Fruit fly (Drosophila melanogaster): Measurements from ENCODE around the gene Sugb.
A peak's percentile ranks its signal among the peaks of the same experiment; 100 is the strongest.

Gene Sugb

DNA sequence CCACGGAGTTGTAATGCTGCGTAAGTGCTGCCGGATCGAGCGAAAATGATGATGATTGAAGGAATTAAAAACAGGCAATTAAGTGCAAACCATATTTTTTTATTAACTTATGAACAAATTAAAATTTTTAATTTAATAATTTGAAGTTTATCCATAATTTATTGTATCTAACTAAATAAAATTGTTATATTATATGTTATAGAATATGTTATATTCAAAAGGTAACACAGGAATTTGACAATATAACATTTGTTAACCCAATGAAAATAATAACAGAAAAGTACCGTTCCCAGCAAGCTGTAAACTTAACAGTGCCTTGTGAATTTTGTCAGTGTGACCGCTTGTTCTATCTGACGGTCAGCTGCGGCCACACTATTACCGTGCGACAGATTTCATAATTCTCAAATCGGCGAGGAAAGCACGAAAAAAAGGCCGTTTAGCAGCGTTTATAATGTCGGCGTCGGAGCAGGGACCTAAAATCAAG, 24.9 kb downstream of the Sugb start, which contains the start of the genes Ccdc56 and mtTFB1:
Gene Ccdc56 (plus strand): TSS at position 347 of the 484 bp plus-strand sequence.
Gene mtTFB1 (plus strand): TSS at position 347 of the 484 bp plus-strand sequence.
- no peak for TF ChIP-seq Rfx (GFP tag; IDR thresholded peaks at IDR 0.05)
- peak; percentile 60 for TF ChIP-seq CG17186 (GFP tag; optimal IDR thresholded peaks at IDR 0.05)
- peak; percentile 2 for TF ChIP-seq CG13424 (tag; optimal IDR thresholded peaks at IDR 0.05)
- TF ChIP-seq CG17829 (tag; optimal IDR thresholded peaks at IDR 0.05): peak; percentile 17
- TF ChIP-seq phol (tag; optimal IDR thresholded peaks at IDR 0.05): peak; percentile 6
- no peak for TF ChIP-seq hkb (optimal IDR thresholded peaks at IDR 0.05)
- 0 out of 2 replicates have a peak, but pooled peaks have one; percentile 6 for TF ChIP-seq hkb (GFP tag; IDR thresholded peaks at IDR 0.05)
- peak; percentile 33 for TF ChIP-seq corto (GFP tag; optimal IDR thresholded peaks at IDR 0.05)
- 0 out of 3 replicates have a peak, but pooled peaks have one; percentile 39 for TF ChIP-seq ci (GFP tag; IDR thresholded peaks at IDR 0.05)
- peak; percentile 53 for TF ChIP-seq CG15514 (GFP tag; optimal IDR thresholded peaks at IDR 0.05)
- TF ChIP-seq ato (GFP tag; IDR thresholded peaks at IDR 0.05; ENCODE audit: partially characterized antibody): peak; percentile 22; the same call in 1 of the 2 replicates
- TF ChIP-seq dimm (GFP tag; IDR thresholded peaks at IDR 0.05): no peak
- peak; percentile 84 for TF ChIP-seq Dp (GFP tag; optimal IDR thresholded peaks at IDR 0.05)
- TF ChIP-seq kay (GFP tag; optimal IDR thresholded peaks at IDR 0.05): peak; percentile 61
- peak; percentile 11 to 83 for TF ChIP-seq Pdp1 (GFP tag; optimal IDR thresholded peaks at IDR 0.05)
- peak; percentile 78 for TF ChIP-seq Myb (GFP tag; optimal IDR thresholded peaks at IDR 0.05)
- TF ChIP-seq CG2202 (tag; optimal IDR thresholded peaks at IDR 0.05): no peak
- TF ChIP-seq E2f2 (GFP tag; IDR thresholded peaks at IDR 0.05): peak; percentile 86
- peak; percentile 4 for TF ChIP-seq CG4617 (GFP tag; optimal IDR thresholded peaks at IDR 0.05; ENCODE audit: borderline replicate concordance)
- TF ChIP-seq CG10267 (tag; optimal IDR thresholded peaks at IDR 0.05): peak; percentile 55
- peak; percentile 91 for TF ChIP-seq CG12155 (GFP tag; optimal IDR thresholded peaks at IDR 0.05)
- peak; percentile 11 for TF ChIP-seq jumu (GFP tag; optimal IDR thresholded peaks at IDR 0.05)
- peak; percentile 57 for TF ChIP-seq stwl (tag; optimal IDR thresholded peaks at IDR 0.05)
- peak; percentile 64 for TF ChIP-seq MESR4 (GFP tag; optimal IDR thresholded peaks at IDR 0.05)
- TF ChIP-seq CG12391 (tag; optimal IDR thresholded peaks at IDR 0.05): peak; percentile 29
- peak; percentile 1 for TF ChIP-seq Xbp1 (GFP tag; optimal IDR thresholded peaks at IDR 0.05)
- TF ChIP-seq CG10462 (GFP tag; optimal IDR thresholded peaks at IDR 0.05): peak; percentile 31
- peak; percentile 94 for TF ChIP-seq CG9797 (GFP tag; optimal IDR thresholded peaks at IDR 0.05)
- TF ChIP-seq grau (tag; optimal IDR thresholded peaks at IDR 0.05): peak; percentile 64
- TF ChIP-seq pnt (GFP tag; optimal IDR thresholded peaks at IDR 0.05): no peak
- peak; percentile 32 for TF ChIP-seq CG2116 (GFP tag; optimal IDR thresholded peaks at IDR 0.05)
- peak; percentile 5 for TF ChIP-seq CTCF (GFP tag; optimal IDR thresholded peaks at IDR 0.05)
- TF ChIP-seq Lhr (GFP tag; optimal IDR thresholded peaks at IDR 0.05): peak; percentile 82
- TF ChIP-seq Ets65A (GFP tag): peak; percentile 23
- TF ChIP-seq CG8290 (GFP tag; optimal IDR thresholded peaks at IDR 0.05): no peak
- TF ChIP-seq CG8290 (tag; optimal IDR thresholded peaks at IDR 0.05): peak in 1 of 2 experiments; percentile 30
- TF ChIP-seq CG2712 (tag; optimal IDR thresholded peaks at IDR 0.05): peak; percentile 20
- TF ChIP-seq Chrac-16 (GFP tag; optimal IDR thresholded peaks at IDR 0.05): peak; percentile 8
- no peak for TF ChIP-seq CG12071 (GFP tag; optimal IDR thresholded peaks at IDR 0.05)
- no peak for TF ChIP-seq CG33213 (GFP tag; optimal IDR thresholded peaks at IDR 0.05)
- 0 out of 2 replicates have a peak, but pooled peaks have one; percentile 20 for TF ChIP-seq tna (GFP tag; IDR thresholded peaks at IDR 0.05; ENCODE audit: partially characterized antibody)
- TF ChIP-seq Gug (GFP tag; IDR thresholded peaks at IDR 0.05): no peak
- TF ChIP-seq Sry-δ (GFP tag; optimal IDR thresholded peaks at IDR 0.05): peak; percentile 46
- TF ChIP-seq CG7963 (GFP tag; IDR thresholded peaks at IDR 0.05; ENCODE audit: partially characterized antibody): no peak
- peak; percentile 14 for TF ChIP-seq CoRest (tag; optimal IDR thresholded peaks at IDR 0.05)
- TF ChIP-seq trem (tag; optimal IDR thresholded peaks at IDR 0.05): peak; percentile 52
- no peak for TF ChIP-seq Eip74EF (GFP tag; optimal IDR thresholded peaks at IDR 0.05)
- peak; percentile 2 for TF ChIP-seq dm (GFP tag; optimal IDR thresholded peaks at IDR 0.05)
- TF ChIP-seq CG11504 (tag; optimal IDR thresholded peaks at IDR 0.05): peak; percentile 36
- no peak for TF ChIP-seq Mad (GFP tag; optimal IDR thresholded peaks at IDR 0.05)
- no peak for TF ChIP-seq CG9215 (GFP tag; IDR thresholded peaks at IDR 0.05)

Data from whole organism, embryonic.